Worm (Caenorhabditis elegans): Measurements from ENCODE around the gene C35B1.7.

C35B1.7 gene

DNA sequence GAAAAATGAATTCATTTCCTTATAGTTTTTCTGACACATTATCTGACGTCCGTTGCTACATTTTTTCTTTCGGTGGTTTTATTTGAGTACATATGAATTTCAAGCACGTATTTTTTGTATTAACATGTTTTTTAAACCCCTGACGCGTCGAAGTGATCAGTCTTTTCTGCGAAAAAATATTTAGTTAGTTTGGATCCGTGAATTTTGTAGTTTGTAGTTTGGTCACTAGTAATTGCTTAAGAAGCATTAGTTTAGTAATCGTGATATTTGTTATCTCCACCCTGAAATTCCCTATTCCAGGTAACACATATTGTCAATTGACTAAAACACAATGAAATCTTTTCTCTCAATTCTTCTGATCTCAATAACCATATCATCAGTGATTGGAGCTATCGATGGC lies at the start of gene C35B1.7:
TSS of gene C35B1.7 (plus strand) at position 301 of the 400 bp plus-strand sequence.
- TF ChIP-seq mdl-1 (tag; optimal IDR thresholded peaks at IDR 0.05) = no peak
- TF ChIP-seq cey-2 (tag; optimal IDR thresholded peaks at IDR 0.05; ENCODE audit: borderline replicate concordance, insufficient read depth) = no peak
- TF ChIP-seq php-3 (GFP tag; IDR thresholded peaks at IDR 0.05) = no peak
- TF ChIP-seq skn-1 (tag; optimal IDR thresholded peaks at IDR 0.05) = no peak
- no peak for TF ChIP-seq pha-4 (GFP tag; IDR thresholded peaks at IDR 0.05)
- no peak for TF ChIP-seq pha-4 (tag; optimal IDR thresholded peaks at IDR 0.05)
- no peak for TF ChIP-seq unc-62 (GFP tag; optimal IDR thresholded peaks at IDR 0.05 in 1 of 2)
- no peak for TF ChIP-seq unc-62 (tag; optimal IDR thresholded peaks at IDR 0.05)
- TF ChIP-seq vab-7 (GFP tag; IDR thresholded peaks at IDR 0.05) = no peak
- no peak for TF ChIP-seq mxl-3 (GFP tag; optimal IDR thresholded peaks at IDR 0.05)
- no peak for TF ChIP-seq aly-2 (tag; optimal IDR thresholded peaks at IDR 0.05)
- TF ChIP-seq dpl-1 (GFP tag; optimal IDR thresholded peaks at IDR 0.05) = no peak
- TF ChIP-seq aha-1 (tag) = no peak

DNA sequence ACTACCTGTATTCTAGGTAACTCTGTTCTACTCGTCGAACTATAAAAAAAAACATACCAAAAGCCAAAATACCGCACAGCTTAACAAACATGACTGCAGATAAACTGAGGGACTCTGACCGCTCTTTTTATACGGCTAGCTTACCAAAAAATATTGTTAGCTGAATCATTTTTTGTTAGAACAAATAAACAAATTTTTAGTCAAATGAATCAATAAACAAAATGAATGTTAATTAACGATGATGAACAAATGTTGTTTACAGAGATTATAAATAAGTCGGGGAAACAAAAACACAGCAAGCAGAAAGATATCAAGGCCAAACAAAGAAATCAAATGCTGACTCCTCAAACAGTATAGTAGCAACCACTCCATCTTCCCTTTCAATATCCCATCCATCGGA lies 45.3 kb upstream of the C35B1.7 start, which contains the start of gene ilys-6:
TSS of gene ilys-6 (minus strand) at position 101 of the 400 bp plus-strand sequence.
- no peak for TF ChIP-seq mes-2 (tag; optimal IDR thresholded peaks at IDR 0.05; ENCODE audit: poor library complexity, severe bottlenecking)
- TF ChIP-seq F44E2.7 (GFP tag; IDR thresholded peaks at IDR 0.05) = no peak

- TF ChIP-seq unc-62 (GFP tag; optimal IDR thresholded peaks at IDR 0.05 in 1 of 2) (peak in 1 of 2 experiments; percentile 95), unc-62 (tag; optimal IDR thresholded peaks at IDR 0.05) (no peak), tag-97 (GFP tag; IDR thresholded peaks at IDR 0.05) (no peak), dmd-6 (GFP tag; IDR thresholded peaks at IDR 0.05) (no peak)
These were observed 41.5 kb upstream of the C35B1.7 start for ce11 chrIV:4067336-4067735.

ce11 chrIV:4068480-4068879 lies 40.4 kb upstream of the C35B1.7 start, which contains the start of gene fbxb-55:
Gene fbxb-55, plus strand, starts transcription at chrIV:4068780.
- TF ChIP-seq pqm-1 (tag; optimal IDR thresholded peaks at IDR 0.05) = no peak
- no peak for TF ChIP-seq saeg-2 (GFP tag; IDR thresholded peaks at IDR 0.05)
- TF ChIP-seq T20F7.1 (GFP tag; optimal IDR thresholded peaks at IDR 0.05) = no peak
- no peak for TF ChIP-seq D1046.2 (GFP tag; IDR thresholded peaks at IDR 0.05)
- no peak for TF ChIP-seq lin-38 (GFP tag; IDR thresholded peaks at IDR 0.05)
- no peak for TF ChIP-seq egl-43 (GFP tag; IDR thresholded peaks at IDR 0.05)
- TF ChIP-seq arid-1 (GFP tag; conservative IDR thresholded peaks at IDR 0.05) = no peak
- no peak for TF ChIP-seq unc-130 (GFP tag; optimal IDR thresholded peaks at IDR 0.05)
- no peak for TF ChIP-seq spr-1 (tag; optimal IDR thresholded peaks at IDR 0.05)
- no peak for TF ChIP-seq Y48G9A.11 (GFP tag; IDR thresholded peaks at IDR 0.05)
- no peak for TF ChIP-seq ama-1 (optimal IDR thresholded peaks at IDR 0.05)
- TF ChIP-seq cey-2 (tag; optimal IDR thresholded peaks at IDR 0.05; ENCODE audit: borderline replicate concordance, insufficient read depth) = no peak

DNA sequence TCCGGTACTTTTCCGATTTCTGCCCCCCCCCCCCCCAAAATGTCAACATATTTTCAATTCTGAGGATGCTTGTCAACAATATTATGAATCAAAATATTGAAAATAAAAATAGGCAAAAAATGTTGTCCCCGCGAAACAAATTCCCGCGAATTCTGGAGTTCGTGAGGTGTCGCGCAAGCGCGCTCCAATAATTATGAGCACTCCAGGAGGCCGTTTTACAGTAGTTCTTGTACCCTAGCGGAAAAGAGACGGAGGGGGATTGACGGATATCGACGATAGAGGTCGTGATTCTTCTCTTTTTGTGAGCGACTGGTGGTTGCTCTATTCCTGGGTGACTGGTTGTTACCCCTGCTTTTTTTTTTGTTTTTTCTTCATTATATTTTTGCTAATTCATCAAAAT lies 38.1 kb upstream of the C35B1.7 start:
- TF ChIP-seq nhr-48 (tag; optimal IDR thresholded peaks at IDR 0.05) (no peak), nhr-237 (tag; optimal IDR thresholded peaks at IDR 0.05) (no peak), mep-1 (tag; optimal IDR thresholded peaks at IDR 0.05) (no peak), Y5F2A.4 (GFP tag; optimal IDR thresholded peaks at IDR 0.05) (no peak), ZK546.5 (tag; optimal IDR thresholded peaks at IDR 0.05) (no peak), hif-1 (tag; optimal IDR thresholded peaks at IDR 0.05) (no peak), daf-12 (tag; optimal IDR thresholded peaks at IDR 0.05) (no peak), mes-2 (tag; optimal IDR thresholded peaks at IDR 0.05; ENCODE audit: poor library complexity, severe bottlenecking) (no peak)
